Fruit fly (Drosophila melanogaster) whole organism: Measurements from ENCODE around the gene CG32264.

ENCODE experiments used
- CG8478 ChIP-seq: fragments of >200 bp; optimal IDR thresholded peaks from 2 replicates; lab custom pipeline; 2018; ENCODE audit warnings: inconsistent platforms
- Dll ChIP-seq: fragments of >200 bp; optimal IDR thresholded peaks from 2 replicates; lab custom pipeline; 2017
- EcR ChIP-seq, 2 experiments: fragments of >200 bp; optimal IDR thresholded peaks; 2 replicates each; lab custom pipeline; 2017; ENCODE audit warnings: missing biosample characterization in 2 of 2, missing genetic modification characterization in 2 of 2, missing genetic modification reagents in 2 of 2
- pan ChIP-seq: fragments of >200 bp; optimal IDR thresholded peaks from 2 replicates; lab custom pipeline; 2017
- psq ChIP-seq: fragments of >200 bp; optimal IDR thresholded peaks from 2 replicates; lab custom pipeline; 2017
- usp ChIP-seq: fragments of >200 bp; optimal IDR thresholded peaks from 2 replicates; lab custom pipeline; 2017; ENCODE audit warnings: missing biosample characterization, missing genetic modification characterization, mixed read lengths

DNA sequence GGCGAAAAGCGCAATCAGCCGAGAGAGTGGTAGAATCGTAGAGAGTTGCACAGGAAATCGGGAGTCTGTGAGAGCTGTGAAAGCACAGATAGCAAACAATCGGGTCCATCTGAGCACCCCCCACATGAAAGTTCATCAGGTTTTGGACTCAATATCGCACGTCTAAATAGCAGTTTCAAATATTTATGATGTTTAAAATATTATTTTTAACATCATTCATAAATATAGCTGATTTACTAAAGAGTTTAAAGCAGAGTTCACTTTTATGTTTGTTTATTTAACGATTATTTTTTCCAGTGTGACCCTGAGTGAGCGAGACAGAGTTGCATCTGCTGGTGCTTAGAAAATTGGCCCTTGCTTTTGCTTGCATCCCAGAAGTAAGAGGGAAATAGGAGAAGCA lies 4.9 kb downstream of the CG32264 start:
- TF ChIP-seq usp (GFP tag; lab: Kevin White, UChicago) (no peak), pan (lab: Kevin White, UChicago) (no peak), psq (lab: Kevin White, UChicago) (no peak), Dll (no peak), EcR (GFP tag; optimal IDR thresholded peaks at IDR 0.05; lab: Kevin White, UChicago) (no peak), CG8478 (lab: Kevin White, UChicago) (no peak)
